Fruit fly (Drosophila melanogaster) whole organism, embryonic: ENCODE data around the gene S6KL.

ENCODE experiments used
- Abd-B ChIP-seq: fragments of 200-800 bp; sonication (Bioruptor generic); optimal IDR thresholded peaks from 2 replicates; lab custom pipeline; 2018; ENCODE audit warnings: missing biosample characterization, mild to moderate bottlenecking, missing genetic modification characterization, moderate library complexity
- Ada2b ChIP-seq: fragments of 200-800 bp; sonication (Bioruptor generic); IDR thresholded peaks from 2 replicates; pipeline ENCODE4 v1.3.6; 2022; ENCODE audit warnings: missing biosample characterization, missing genetic modification characterization
- Adf1 ChIP-seq: fragments of 200-800 bp; sonication (Bioruptor generic); IDR thresholded peaks from 2 replicates; pipeline ENCODE4 v1.3.6; 2022; ENCODE audit warnings: missing biosample characterization, missing genetic modification characterization
- CG11504 ChIP-seq: fragments of 200-800 bp; sonication (Bioruptor generic); optimal IDR thresholded peaks from 3 replicates; lab custom pipeline; 2019; ENCODE audit warnings: missing biosample characterization, mild to moderate bottlenecking, missing genetic modification characterization, moderate library complexity
- CG12155 ChIP-seq: fragments of 200-800 bp; sonication (Bioruptor generic); optimal IDR thresholded peaks from 3 replicates; lab custom pipeline; 2016; ENCODE audit warnings: missing biosample characterization, missing genetic modification characterization
- CG12744 ChIP-seq: fragments of 200-800 bp; sonication (Bioruptor generic); optimal IDR thresholded peaks from 2 replicates; lab custom pipeline; 2016; ENCODE audit warnings: missing biosample characterization, missing genetic modification characterization
- CG13424 ChIP-seq: fragments of 200-800 bp; sonication (Bioruptor generic); optimal IDR thresholded peaks from 2 replicates; lab custom pipeline; 2019; ENCODE audit warnings: missing biosample characterization, mild to moderate bottlenecking, missing genetic modification characterization, moderate library complexity
- CG14965 ChIP-seq: fragments of 200-800 bp; sonication (Bioruptor generic); optimal IDR thresholded peaks from 2 replicates; lab custom pipeline; 2016; ENCODE audit warnings: missing biosample characterization, missing genetic modification characterization, borderline replicate concordance
- CG15601 ChIP-seq: fragments of 200-800 bp; sonication (Bioruptor generic); optimal IDR thresholded peaks from 3 replicates; lab custom pipeline; 2019; ENCODE audit warnings: missing biosample characterization, mild to moderate bottlenecking, missing genetic modification characterization, moderate library complexity
- CG16863 ChIP-seq: fragments of 200-800 bp; sonication (Bioruptor generic); optimal IDR thresholded peaks from 3 replicates; lab custom pipeline; 2016; ENCODE audit warnings: missing biosample characterization, missing genetic modification characterization
- CG17361 ChIP-seq: fragments of 200-800 bp; sonication (Bioruptor generic); IDR thresholded peaks from 3 replicates; pipeline ENCODE4 v1.3.6; 2022; ENCODE audit warnings: missing biosample characterization, missing genetic modification characterization
- CG1792 ChIP-seq: fragments of 200-800 bp; sonication (Bioruptor generic); optimal IDR thresholded peaks from 2 replicates; lab custom pipeline; 2016; ENCODE audit warnings: missing biosample characterization, missing genetic modification characterization
- CG2199 ChIP-seq: fragments of 200-800 bp; sonication (Bioruptor generic); IDR thresholded peaks from 3 replicates; pipeline ENCODE4 v1.3.6; 2022; ENCODE audit warnings: missing biosample characterization, missing genetic modification characterization
- CG2678 ChIP-seq: fragments of 200-800 bp; sonication (Bioruptor generic); optimal IDR thresholded peaks from 3 replicates; lab custom pipeline; 2019; ENCODE audit warnings: missing biosample characterization, mild to moderate bottlenecking, missing genetic modification characterization, moderate library complexity
- CG2712 ChIP-seq: fragments of 200-800 bp; optimal IDR thresholded peaks from 3 replicates; lab custom pipeline; 2019; ENCODE audit warnings: missing biosample characterization, mild to moderate bottlenecking, missing genetic modification characterization, moderate library complexity
- CG30403 ChIP-seq: fragments of 200-800 bp; sonication (Bioruptor generic); optimal IDR thresholded peaks from 3 replicates; lab custom pipeline; 2016; ENCODE audit warnings: missing biosample characterization, missing genetic modification characterization
- CG32772 ChIP-seq: fragments of 200-800 bp; sonication (Bioruptor generic); IDR thresholded peaks from 2 replicates; pipeline ENCODE4 v1.3.6; 2022; ENCODE audit warnings: missing biosample characterization, missing genetic modification characterization
- CG4707 ChIP-seq: fragments of 200-800 bp; sonication (Bioruptor generic); optimal IDR thresholded peaks from 2 replicates; lab custom pipeline; 2018; ENCODE audit warnings: missing biosample characterization, mild to moderate bottlenecking, missing genetic modification characterization, moderate library complexity
- CG5180 ChIP-seq: fragments of 200-800 bp; sonication (Bioruptor generic); optimal IDR thresholded peaks from 3 replicates; lab custom pipeline; 2017; ENCODE audit warnings: missing biosample characterization, missing genetic modification characterization, mild to moderate bottlenecking, moderate library complexity, missing genetic modification reagents
- CG6813 ChIP-seq: fragments of 200-800 bp; sonication (Bioruptor generic); optimal IDR thresholded peaks from 2 replicates; lab custom pipeline; 2017; ENCODE audit warnings: missing biosample characterization, missing genetic modification characterization, mild to moderate bottlenecking, moderate library complexity, missing genetic modification reagents
- CG7372 ChIP-seq: fragments of 200-800 bp; sonication (Bioruptor generic); IDR thresholded peaks from 2 replicates; pipeline ENCODE4 v1.3.6; 2022; ENCODE audit warnings: missing biosample characterization, missing genetic modification characterization
- CG9215 ChIP-seq: fragments of 200-800 bp; sonication (Bioruptor generic); IDR thresholded peaks from 2 replicates; pipeline ENCODE4 v1.3.6; 2022; ENCODE audit warnings: missing biosample characterization, missing genetic modification characterization
- CTCF ChIP-seq: fragments of 200-800 bp; sonication (Bioruptor generic); optimal IDR thresholded peaks from 2 replicates; lab custom pipeline; 2017; ENCODE audit warnings: missing biosample characterization, mild to moderate bottlenecking, missing genetic modification characterization, moderate library complexity
- CoRest ChIP-seq: fragments of 200-800 bp; sonication (Bioruptor generic); optimal IDR thresholded peaks from 3 replicates; lab custom pipeline; 2018; ENCODE audit warnings: missing biosample characterization, mild to moderate bottlenecking, missing genetic modification characterization, moderate library complexity
- D19B ChIP-seq: fragments of 200-800 bp; sonication (Bioruptor generic); optimal IDR thresholded peaks from 2 replicates; lab custom pipeline; 2017; ENCODE audit warnings: missing biosample characterization, mild to moderate bottlenecking, missing genetic modification characterization
- Dll ChIP-seq: fragments of 200-800 bp; sonication (Bioruptor generic); IDR thresholded peaks from 4 replicates; pipeline ENCODE4 v1.3.6; 2022; ENCODE audit warnings: missing biosample characterization, missing genetic modification characterization; ENCODE audit not compliant: partially characterized antibody
- Ets65A ChIP-seq: fragments of 200-800 bp; sonication (Bioruptor generic); peaks from one replicate; lab custom pipeline; 2016; ENCODE audit warnings: missing biosample characterization, missing genetic modification characterization
- Fer1 ChIP-seq: fragments of 200-800 bp; sonication (Bioruptor generic); optimal IDR thresholded peaks from 2 replicates; lab custom pipeline; 2017; ENCODE audit warnings: missing biosample characterization, mild to moderate bottlenecking, missing genetic modification characterization
- Med ChIP-seq: fragments of 200-800 bp; sonication (Bioruptor generic); peaks from one replicate; lab custom pipeline; 2016; ENCODE audit warnings: missing biosample characterization, missing genetic modification characterization, mild to moderate bottlenecking, inconsistent platforms, moderate library complexity
- PHDP ChIP-seq: fragments of 200-800 bp; sonication (Bioruptor generic); optimal IDR thresholded peaks from 3 replicates; lab custom pipeline; 2018; ENCODE audit warnings: missing biosample characterization, mild to moderate bottlenecking, missing genetic modification characterization, moderate library complexity
- Tbp ChIP-seq: fragments of >200 bp; optimal IDR thresholded peaks from 2 replicates; lab custom pipeline; 2018; ENCODE audit warnings: missing biosample characterization, missing genetic modification characterization
- ac ChIP-seq: fragments of 200-800 bp; sonication (Bioruptor generic); optimal IDR thresholded peaks from 3 replicates; lab custom pipeline; 2017; ENCODE audit warnings: missing biosample characterization, mild to moderate bottlenecking, missing genetic modification characterization
- az2 ChIP-seq: fragments of 200-800 bp; sonication (Bioruptor generic); optimal IDR thresholded peaks from 3 replicates; lab custom pipeline; 2016; ENCODE audit warnings: missing biosample characterization, missing genetic modification characterization
- btn ChIP-seq: fragments of 200-800 bp; sonication (Bioruptor generic); optimal IDR thresholded peaks from 2 replicates; lab custom pipeline; 2016; ENCODE audit warnings: missing biosample characterization, missing genetic modification characterization
- ci ChIP-seq: fragments of 200-800 bp; sonication (Bioruptor generic); IDR thresholded peaks from 3 replicates; pipeline ENCODE4 v1.3.6; 2022; ENCODE audit warnings: missing biosample characterization, missing genetic modification characterization
- disco-r ChIP-seq: fragments of 200-800 bp; sonication (Bioruptor generic); optimal IDR thresholded peaks from 2 replicates; lab custom pipeline; 2016; ENCODE audit warnings: missing biosample characterization, missing genetic modification characterization
- fd102C ChIP-seq: fragments of 200-800 bp; sonication (Bioruptor generic); optimal IDR thresholded peaks from 2 replicates; lab custom pipeline; 2018; ENCODE audit warnings: missing biosample characterization, mild to moderate bottlenecking, missing genetic modification characterization, moderate library complexity
- nom ChIP-seq: fragments of 200-800 bp; sonication (Bioruptor generic); optimal IDR thresholded peaks from 2 replicates; lab custom pipeline; 2017; ENCODE audit warnings: missing biosample characterization, missing genetic modification characterization, mild to moderate bottlenecking, moderate library complexity, missing genetic modification reagents
- p53 ChIP-seq: fragments of 200-800 bp; sonication (Bioruptor generic); optimal IDR thresholded peaks from 2 replicates; lab custom pipeline; 2016; ENCODE audit warnings: missing biosample characterization, missing genetic modification characterization
- phol ChIP-seq: fragments of 200-800 bp; sonication (Bioruptor generic); optimal IDR thresholded peaks from 3 replicates; lab custom pipeline; 2018; ENCODE audit warnings: missing biosample characterization, mild to moderate bottlenecking, missing genetic modification characterization, moderate library complexity
- prd ChIP-seq, 3 experiments: fragments of >200 bp in 2 of 3; fragments of 200-800 bp in 1 of 3; sonication (Bioruptor generic) in 1 of 3; optimal IDR thresholded peaks in 2 of 3; IDR thresholded peaks in 1 of 3; 2 replicates in 2 of 3; 3 replicates in 1 of 3; pipeline versions ENCODE4 v1.3.6 to Lab custom; 2017 to 2022; ENCODE audit warnings: missing biosample characterization in 1 of 3, missing genetic modification characterization in 1 of 3
- row ChIP-seq: fragments of 200-800 bp; sonication (Bioruptor generic); IDR thresholded peaks from 3 replicates; pipeline ENCODE4 v1.3.6; 2022; ENCODE audit warnings: missing biosample characterization, missing genetic modification characterization
- salm ChIP-seq: fragments of 200-800 bp; sonication (Bioruptor generic); optimal IDR thresholded peaks from 2 replicates; lab custom pipeline; 2018; ENCODE audit warnings: missing biosample characterization, mild to moderate bottlenecking, missing genetic modification characterization
- slbo ChIP-seq: fragments of 200-800 bp; sonication (Bioruptor generic); IDR thresholded peaks from 2 replicates; pipeline ENCODE4 v1.3.6; 2022; ENCODE audit warnings: missing biosample characterization, missing genetic modification characterization
- sna ChIP-seq: fragments of 200-800 bp; sonication (Bioruptor generic); IDR thresholded peaks from 2 replicates; pipeline ENCODE4 v1.3.6; 2022; ENCODE audit warnings: missing biosample characterization, missing genetic modification characterization; ENCODE audit not compliant: partially characterized antibody
- trem ChIP-seq: fragments of 200-800 bp; optimal IDR thresholded peaks from 3 replicates; lab custom pipeline; 2019; ENCODE audit warnings: missing biosample characterization, mild to moderate bottlenecking, missing genetic modification characterization, moderate library complexity

Gene S6KL

DNA sequence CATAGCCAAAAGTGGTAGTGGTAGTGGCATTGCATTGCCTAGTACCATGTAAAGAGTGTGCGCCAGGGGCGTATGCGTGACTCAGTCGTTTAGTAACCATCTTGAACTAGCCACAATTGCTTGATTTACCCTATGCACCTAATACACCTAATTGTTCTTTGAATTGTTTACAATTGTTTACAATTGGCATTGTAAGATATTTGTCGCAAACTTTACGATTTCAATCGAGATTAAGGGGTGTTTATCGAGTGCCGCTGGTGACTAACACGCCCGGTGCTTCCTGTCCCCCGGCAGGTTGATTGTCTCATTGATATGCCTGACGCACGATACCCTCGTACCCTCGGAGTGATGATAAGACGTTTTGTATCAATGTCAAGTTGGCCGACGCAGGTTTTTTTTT is 48.8 kb downstream of the S6KL start (continued):
- TF ChIP-seq D19B (GFP tag; lab: Kevin White, UChicago) (no peak), az2 (GFP tag; lab: Kevin White, UChicago) (peak; percentile 25), CG12155 (GFP tag; lab: Kevin White, UChicago) (no peak), CG14965 (GFP tag; lab: Kevin White, UChicago) (no peak), ac (GFP tag; lab: Kevin White, UChicago) (no peak), CG13424 (tag; lab: Kevin White, UChicago) (no peak), Fer1 (GFP tag; lab: Kevin White, UChicago) (no peak), CG1792 (GFP tag; lab: Kevin White, UChicago) (no peak), disco-r (GFP tag; lab: Kevin White, UChicago) (no peak), Dll (GFP tag; lab: Robert Waterston, UW) (no peak), salm (tag; lab: Kevin White, UChicago) (no peak), prd (optimal IDR thresholded peaks at IDR 0.05; lab: Kevin White, UChicago) (no peak), prd (GFP tag; IDR thresholded peaks at IDR 0.05; lab: Robert Waterston, UW) (peak; percentile 56; the same call in 1 of the 3 replicates), CG11504 (tag; lab: Kevin White, UChicago) (peak; percentile 59), CG2199 (GFP tag; lab: Robert Waterston, UW) (no peak), row (peak; percentile 86), CG16863 (GFP tag; lab: Kevin White, UChicago) (no peak), CG32772 (GFP tag; lab: Robert Waterston, UW) (peak; percentile 45; the same call in 1 of the 2 replicates), Adf1 (GFP tag; lab: Robert Waterston, UW) (no peak), CG30403 (GFP tag; lab: Kevin White, UChicago) (peak; percentile 40), btn (GFP tag; lab: Kevin White, UChicago) (no peak), CG12744 (GFP tag; lab: Kevin White, UChicago) (no peak), fd102C (GFP tag; lab: Kevin White, UChicago) (no peak), Tbp (GFP tag; lab: Kevin White, UChicago) (no peak)

DNA sequence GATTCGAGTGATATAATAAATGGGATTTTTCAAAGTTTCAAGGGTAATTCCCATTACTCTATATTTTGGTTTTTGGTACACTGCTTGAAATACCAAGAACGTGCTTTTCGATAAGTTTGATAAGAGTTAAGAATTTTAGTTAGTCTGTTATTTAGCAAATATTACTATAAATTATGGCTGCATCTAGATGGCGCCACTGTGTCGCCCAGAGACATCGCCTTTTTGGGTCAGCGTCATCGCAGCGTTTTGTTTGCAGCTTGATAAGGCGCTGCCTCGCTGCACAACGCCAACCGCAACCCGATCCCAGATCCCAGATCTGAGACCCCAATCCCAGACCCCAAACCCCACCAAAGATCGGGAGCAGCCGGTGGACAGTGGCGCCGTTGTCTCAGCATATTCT is 50.2 kb downstream of the S6KL start:
- no peak for TF ChIP-seq Abd-B (GFP tag; lab: Kevin White, UChicago)
- no peak for TF ChIP-seq Ada2b (GFP tag; lab: Robert Waterston, UW)
- 0 out of 3 replicates have a peak, but pooled peaks have one; percentile 35 for TF ChIP-seq CG2199 (GFP tag; lab: Robert Waterston, UW)
- peak; percentile 87 for TF ChIP-seq CTCF (GFP tag; lab: Kevin White, UChicago)
- TF ChIP-seq PHDP (tag; lab: Kevin White, UChicago), result no peak
- TF ChIP-seq Med, result peak; percentile 57

DNA sequence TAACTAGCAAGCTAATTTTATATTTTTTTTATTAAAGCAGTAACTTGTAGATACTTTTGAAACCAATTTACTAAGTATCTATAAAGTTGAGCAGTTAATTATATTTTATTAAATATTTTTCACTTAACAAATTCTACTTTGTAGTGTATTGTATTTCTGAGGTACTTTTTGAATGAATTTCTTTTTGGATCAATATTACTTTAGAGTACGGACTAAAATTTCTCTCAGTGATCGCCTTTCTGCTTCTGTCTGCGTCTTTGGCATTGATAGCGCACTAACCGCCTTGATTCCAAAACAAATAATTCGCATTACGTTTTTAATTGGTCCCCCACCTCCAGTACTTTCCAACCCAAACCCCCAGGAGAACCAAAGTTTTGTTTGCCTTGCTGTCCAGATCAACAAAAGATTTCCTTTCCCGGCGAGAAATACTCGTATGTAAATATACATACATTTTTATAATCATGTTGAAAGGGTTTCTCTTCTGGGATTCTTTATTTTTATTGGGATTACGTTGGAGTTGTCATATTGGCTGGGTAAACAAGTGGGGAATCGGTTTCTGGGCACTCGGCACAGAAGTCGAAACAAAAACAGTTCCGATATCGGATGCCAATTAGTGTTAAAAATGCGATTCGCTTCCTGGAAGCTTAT is 50.8 kb downstream of the S6KL start:
- TF ChIP-seq sna (GFP tag; lab: Robert Waterston, UW), result no peak
- peak; percentile 17 for TF ChIP-seq PHDP (tag; lab: Kevin White, UChicago)
- no peak for TF ChIP-seq trem (tag; lab: Kevin White, UChicago)
- no peak for TF ChIP-seq CG5180
- peak; percentile 12 for TF ChIP-seq CG2678 (tag; lab: Kevin White, UChicago)
- TF ChIP-seq phol, result peak; percentile 26
- TF ChIP-seq CG17361 (GFP tag; lab: Robert Waterston, UW), result peak; percentile 35; the same call in 1 of the 3 replicates
- peak; percentile 26 for TF ChIP-seq CG6813 (GFP tag; lab: Kevin White, UChicago)
- peak; percentile 50 for TF ChIP-seq CG15601 (tag; lab: Kevin White, UChicago)
- peak; percentile 11 for TF ChIP-seq Ets65A (GFP tag; lab: Kevin White, UChicago)
- TF ChIP-seq CG1792 (GFP tag; lab: Kevin White, UChicago), result no peak
- no peak for TF ChIP-seq slbo
- TF ChIP-seq nom (GFP tag; lab: Kevin White, UChicago), result peak; percentile 32
- peak; percentile 25 for TF ChIP-seq CG11504 (tag; lab: Kevin White, UChicago)
- TF ChIP-seq CG4707, result peak; percentile 17
- TF ChIP-seq CG2712 (tag; lab: Kevin White, UChicago), result peak; percentile 4
- peak; percentile 47 for TF ChIP-seq Med
- no peak for TF ChIP-seq CG7372
- TF ChIP-seq ci (GFP tag; lab: Robert Waterston, UW), result 0 out of 3 replicates have a peak, but pooled peaks have one; percentile 15
- no peak for TF ChIP-seq p53 (GFP tag; lab: Kevin White, UChicago)
- TF ChIP-seq CoRest (tag; lab: Kevin White, UChicago), result no peak
- TF ChIP-seq CG9215 (GFP tag; lab: Robert Waterston, UW), result no peak
